Worm (Caenorhabditis elegans): ENCODE results near the gene clec-6.
A peak's percentile ranks its signal among the peaks of the same experiment; 100 is the strongest.

clec-6 gene

DNA sequence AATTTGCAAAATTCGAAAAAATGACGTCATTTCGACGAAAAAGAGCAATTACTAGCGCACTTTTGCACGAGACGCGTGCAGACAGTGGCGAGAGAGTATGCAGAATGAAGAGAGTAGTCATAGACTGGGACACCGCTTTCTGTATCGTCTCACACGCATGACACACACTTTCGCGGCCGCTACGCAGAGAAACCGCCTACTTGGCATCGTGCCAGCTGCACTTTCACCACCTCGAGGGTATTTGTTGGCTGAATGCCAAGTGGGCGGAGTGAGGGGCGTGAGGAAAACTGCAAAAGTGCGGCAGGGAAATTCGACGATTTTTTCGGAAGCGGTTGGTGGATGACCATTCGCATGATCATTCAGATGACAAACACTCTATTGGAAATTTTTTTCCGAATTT lies 12.5 kb upstream of the clec-6 start (continued):
- no peak for TF ChIP-seq T26A5.8 (tag; optimal IDR thresholded peaks at IDR 0.05)
- peak in 2 of 3 experiments; percentile 68 to 96 for TF ChIP-seq lin-35 (GFP tag; optimal IDR thresholded peaks at IDR 0.05)
- TF ChIP-seq athp-1 (tag; optimal IDR thresholded peaks at IDR 0.05) = peak; percentile 96
- no peak for TF ChIP-seq hrde-1 (tag; optimal IDR thresholded peaks at IDR 0.05; ENCODE audit: borderline replicate concordance)
- TF ChIP-seq unc-130 (GFP tag; optimal IDR thresholded peaks at IDR 0.05) = peak; percentile 9
- peak; percentile 91 for TF ChIP-seq die-1 (tag; optimal IDR thresholded peaks at IDR 0.05)
- peak; percentile 87 for TF ChIP-seq ztf-18 (tag; optimal IDR thresholded peaks at IDR 0.05)
- TF ChIP-seq nhr-80 (tag; optimal IDR thresholded peaks at IDR 0.05) = peak; percentile 99
- peak; percentile 84; the same call in 1 of the 2 replicates for TF ChIP-seq ceh-58 (GFP tag; IDR thresholded peaks at IDR 0.05)
- TF ChIP-seq somi-1 (GFP tag; optimal IDR thresholded peaks at IDR 0.05) = peak; percentile 100
- TF ChIP-seq madf-10 (tag; optimal IDR thresholded peaks at IDR 0.05) = peak; percentile 95
- TF ChIP-seq hlh-26 (GFP tag; conservative IDR thresholded peaks at IDR 0.05) = no peak
- no peak for TF ChIP-seq snpc-1.1 (tag; optimal IDR thresholded peaks at IDR 0.05; ENCODE audit: insufficient read depth)
- TF ChIP-seq madf-6 (GFP tag; IDR thresholded peaks at IDR 0.05) = peak; percentile 78
- TF ChIP-seq B0261.1 (tag; optimal IDR thresholded peaks at IDR 0.05) = peak; percentile 37
- TF ChIP-seq pha-4 (tag; optimal IDR thresholded peaks at IDR 0.05) = peak; percentile 84
- TF ChIP-seq sdz-38 (tag; optimal IDR thresholded peaks at IDR 0.05) = no peak
- peak; percentile 96 for TF ChIP-seq ZK185.1 (tag; optimal IDR thresholded peaks at IDR 0.05; ENCODE audit: poor library complexity, severe bottlenecking)
- peak; percentile 97 for TF ChIP-seq mcd-1 (GFP tag; IDR thresholded peaks at IDR 0.05)
- peak; percentile 95 for TF ChIP-seq hmg-1.2 (GFP tag; IDR thresholded peaks at IDR 0.05)
- no peak for TF ChIP-seq ama-1 (optimal IDR thresholded peaks at IDR 0.05)
- no peak for TF ChIP-seq ama-1 (GFP tag; optimal IDR thresholded peaks at IDR 0.05)
- TF ChIP-seq rcor-1 (GFP tag; IDR thresholded peaks at IDR 0.05) = peak; percentile 96
- peak; percentile 76 for TF ChIP-seq attf-3 (GFP tag; conservative IDR thresholded peaks at IDR 0.05)
- peak; percentile 95 for TF ChIP-seq F52B5.7 (tag; optimal IDR thresholded peaks at IDR 0.05)
- TF ChIP-seq ztf-22 (GFP tag; optimal IDR thresholded peaks at IDR 0.05) = peak; percentile 99
- no peak for TF ChIP-seq tbx-9 (tag; optimal IDR thresholded peaks at IDR 0.05; ENCODE audit: borderline replicate concordance)
- no peak for TF ChIP-seq ceh-40 (GFP tag; IDR thresholded peaks at IDR 0.05)
- TF ChIP-seq nhr-90 (tag; optimal IDR thresholded peaks at IDR 0.05) = peak; percentile 97
- peak; percentile 64 for TF ChIP-seq ceh-91 (GFP tag; IDR thresholded peaks at IDR 0.05)
- peak; percentile 71 for TF ChIP-seq B0019.2 (GFP tag; conservative IDR thresholded peaks at IDR 0.05)
- TF ChIP-seq Y67H2A.10 (GFP tag; conservative IDR thresholded peaks at IDR 0.05) = peak; percentile 89
- TF ChIP-seq lsl-1 (GFP tag; optimal IDR thresholded peaks at IDR 0.05) = peak; percentile 49
- peak; percentile 75 for TF ChIP-seq hsf-1 (GFP tag; IDR thresholded peaks at IDR 0.05)
- TF ChIP-seq nhr-120 (GFP tag; IDR thresholded peaks at IDR 0.05) = no peak
- TF ChIP-seq rpc-1 (optimal IDR thresholded peaks at IDR 0.05) = no peak
- TF ChIP-seq rpc-1 (tag; optimal IDR thresholded peaks at IDR 0.05) = no peak
- TF ChIP-seq egl-18 (GFP tag; IDR thresholded peaks at IDR 0.05) = peak; percentile 94
- peak; percentile 96 for TF ChIP-seq lin-54 (GFP tag; optimal IDR thresholded peaks at IDR 0.05)
- TF ChIP-seq efl-1 (GFP tag; optimal IDR thresholded peaks at IDR 0.05) = peak; percentile 66
- peak; percentile 94 to 95 for TF ChIP-seq let-607 (tag; optimal IDR thresholded peaks at IDR 0.05)
- TF ChIP-seq snpc-1.3 (tag; optimal IDR thresholded peaks at IDR 0.05; ENCODE audit: insufficient read depth) = no peak
- TF ChIP-seq C06A6.2 (GFP tag; conservative IDR thresholded peaks at IDR 0.05) = peak; percentile 100
- peak; percentile 73; the same call in 1 of the 2 replicates for TF ChIP-seq aptf-2 (GFP tag; conservative IDR thresholded peaks at IDR 0.05)
- TF ChIP-seq lin-26 (GFP tag; IDR thresholded peaks at IDR 0.05) = peak; percentile 92
- peak; percentile 80 for TF ChIP-seq nhr-27 (tag; optimal IDR thresholded peaks at IDR 0.05)
- peak; percentile 97 for TF ChIP-seq repo-1 (tag; optimal IDR thresholded peaks at IDR 0.05)
- TF ChIP-seq chd-7 (tag; optimal IDR thresholded peaks at IDR 0.05) = peak; percentile 100
- peak; percentile 97 for TF ChIP-seq pbrm-1 (GFP tag; IDR thresholded peaks at IDR 0.05)
